Fruit fly (Drosophila melanogaster) whole organism, embryonic: ENCODE measurements around the gene CG7912.

Experiments
- Ada2b ChIP-seq: fragments of 200-800 bp; sonication (Bioruptor generic); IDR thresholded peaks from 2 replicates; pipeline ENCODE4 v1.3.6; 2022; ENCODE audit warnings: missing biosample characterization, missing genetic modification characterization
- Aef1 ChIP-seq: fragments of 200-800 bp; sonication (Bioruptor generic); IDR thresholded peaks from 3 replicates; pipeline ENCODE4 v1.3.6; 2022; ENCODE audit warnings: missing biosample characterization, missing genetic modification characterization
- CG10321 ChIP-seq: fragments of 200-800 bp; sonication (Bioruptor generic); IDR thresholded peaks from 2 replicates; pipeline ENCODE4 v1.3.6; 2022; ENCODE audit warnings: missing biosample characterization, missing genetic modification characterization
- CG10431 ChIP-seq: fragments of 200-800 bp; sonication (Bioruptor generic); optimal IDR thresholded peaks from 3 replicates; lab custom pipeline; 2018; ENCODE audit warnings: missing biosample characterization, mild to moderate bottlenecking, missing genetic modification characterization
- CG10543 ChIP-seq: fragments of 200-800 bp; sonication (Bioruptor generic); optimal IDR thresholded peaks from 3 replicates; lab custom pipeline; 2017; ENCODE audit warnings: missing biosample characterization, mild to moderate bottlenecking, missing genetic modification characterization, moderate library complexity
- CG11695 ChIP-seq: fragments of 200-800 bp; sonication (Bioruptor generic); IDR thresholded peaks from 3 replicates; pipeline ENCODE4 v1.3.6; 2022; ENCODE audit warnings: missing biosample characterization, missing genetic modification characterization
- CG14441 ChIP-seq: fragments of 200-800 bp; sonication (Bioruptor generic); IDR thresholded peaks from 2 replicates; pipeline ENCODE4 v1.3.6; 2022; ENCODE audit warnings: missing biosample characterization, missing genetic modification characterization
- CG14710 ChIP-seq: fragments of 200-800 bp; sonication (Bioruptor generic); optimal IDR thresholded peaks from 3 replicates; lab custom pipeline; 2019; ENCODE audit warnings: missing biosample characterization, mild to moderate bottlenecking, missing genetic modification characterization, moderate library complexity
- CG1602 ChIP-seq: fragments of 200-800 bp; sonication (Bioruptor generic); optimal IDR thresholded peaks from 3 replicates; lab custom pipeline; 2016; ENCODE audit warnings: missing biosample characterization, missing genetic modification characterization
- CG1603 ChIP-seq: fragments of 200-800 bp; sonication (Bioruptor generic); optimal IDR thresholded peaks from 2 replicates; lab custom pipeline; 2019; ENCODE audit warnings: missing biosample characterization, mild to moderate bottlenecking, missing genetic modification characterization, moderate library complexity
- CG1647 ChIP-seq: fragments of 200-800 bp; sonication (Bioruptor generic); optimal IDR thresholded peaks from 3 replicates; lab custom pipeline; 2016; ENCODE audit warnings: missing biosample characterization, missing genetic modification characterization
- CG17186 ChIP-seq: fragments of 200-800 bp; sonication (Bioruptor generic); optimal IDR thresholded peaks from 3 replicates; lab custom pipeline; 2017; ENCODE audit warnings: missing biosample characterization, missing genetic modification reagents, missing genetic modification characterization
- CG31441 ChIP-seq: fragments of 200-800 bp; sonication (Bioruptor generic); IDR thresholded peaks from 2 replicates; pipeline ENCODE4 v1.3.6; 2022; ENCODE audit warnings: missing biosample characterization, missing genetic modification characterization
- CG3163 ChIP-seq: fragments of 200-800 bp; sonication (Bioruptor generic); optimal IDR thresholded peaks from 3 replicates; lab custom pipeline; 2016; ENCODE audit warnings: missing biosample characterization, missing genetic modification characterization
- CG7556 ChIP-seq: fragments of 200-800 bp; sonication (Bioruptor generic); optimal IDR thresholded peaks from 2 replicates; lab custom pipeline; 2017; ENCODE audit warnings: missing biosample characterization, mild to moderate bottlenecking, missing genetic modification characterization
- CG7786 ChIP-seq: fragments of 200-800 bp; sonication (Bioruptor generic); optimal IDR thresholded peaks from 2 replicates; lab custom pipeline; 2016; ENCODE audit warnings: missing biosample characterization, missing genetic modification characterization
- CG7928 ChIP-seq: fragments of 200-800 bp; sonication (Bioruptor generic); optimal IDR thresholded peaks from 2 replicates; lab custom pipeline; 2017; ENCODE audit warnings: missing biosample characterization, mild to moderate bottlenecking, missing genetic modification characterization
- CG8478 ChIP-seq: fragments of >200 bp; optimal IDR thresholded peaks from 2 replicates; lab custom pipeline; 2018
- D ChIP-seq, 2 experiments: fragments of 200-800 bp in 1 of 2; fragments of >200 bp in 1 of 2; sonication (Bioruptor generic) in 1 of 2; optimal IDR thresholded peaks; 2 replicates in 1 of 2; 3 replicates in 1 of 2; lab custom pipeline; 2017; ENCODE audit warnings: mild to moderate bottlenecking in 1 of 2, missing biosample characterization in 1 of 2, missing genetic modification characterization in 1 of 2, missing genetic modification reagents in 1 of 2
- Dip2 ChIP-seq: fragments of 200-800 bp; sonication (Bioruptor generic); IDR thresholded peaks from 2 replicates; pipeline ENCODE4 v1.3.6; 2022; ENCODE audit warnings: missing biosample characterization, missing genetic modification characterization
- Drgx ChIP-seq: fragments of 200-800 bp; sonication (Bioruptor generic); IDR thresholded peaks from 2 replicates; pipeline ENCODE4 v1.3.6; 2022; ENCODE audit warnings: missing biosample characterization, missing genetic modification characterization
- E2f1 ChIP-seq: fragments of 200-800 bp; sonication (Bioruptor generic); IDR thresholded peaks from 2 replicates; pipeline ENCODE4 v1.3.6; 2022; ENCODE audit warnings: missing biosample characterization, missing genetic modification characterization
- Elba2 ChIP-seq: fragments of 200-800 bp; sonication (Bioruptor generic); optimal IDR thresholded peaks from 3 replicates; lab custom pipeline; 2016; ENCODE audit warnings: missing biosample characterization, missing genetic modification characterization
- HLH3B ChIP-seq: fragments of 200-800 bp; sonication (Bioruptor generic); IDR thresholded peaks from 2 replicates; pipeline ENCODE4 v1.3.6; 2022; ENCODE audit warnings: missing biosample characterization, missing genetic modification characterization
- NC2β ChIP-seq: fragments of 200-800 bp; sonication (Bioruptor generic); optimal IDR thresholded peaks from 2 replicates; lab custom pipeline; 2016; ENCODE audit warnings: missing biosample characterization, missing genetic modification characterization
- Oli ChIP-seq: fragments of 200-800 bp; sonication (Bioruptor generic); optimal IDR thresholded peaks from 2 replicates; lab custom pipeline; 2018; ENCODE audit warnings: missing biosample characterization, mild to moderate bottlenecking, missing genetic modification characterization, moderate library complexity
- Sox102F ChIP-seq: fragments of 200-800 bp; sonication (Bioruptor generic); optimal IDR thresholded peaks from 2 replicates; lab custom pipeline; 2018; ENCODE audit warnings: missing biosample characterization, mild to moderate bottlenecking, missing genetic modification characterization, moderate library complexity
- Sry-β ChIP-seq: fragments of 200-800 bp; sonication (Bioruptor generic); optimal IDR thresholded peaks from 2 replicates; lab custom pipeline; 2018; ENCODE audit warnings: missing biosample characterization, mild to moderate bottlenecking, missing genetic modification characterization, moderate library complexity
- Xbp1 ChIP-seq: fragments of 200-800 bp; sonication (Bioruptor generic); optimal IDR thresholded peaks from 3 replicates; lab custom pipeline; 2016; ENCODE audit warnings: missing biosample characterization, mild to moderate bottlenecking, missing genetic modification characterization
- YL-1 ChIP-seq: fragments of 200-800 bp; sonication (Bioruptor generic); optimal IDR thresholded peaks from 3 replicates; lab custom pipeline; 2017; ENCODE audit warnings: missing biosample characterization, mild to moderate bottlenecking, missing genetic modification characterization
- ase ChIP-seq: fragments of 200-800 bp; sonication (Bioruptor generic); IDR thresholded peaks from 3 replicates; pipeline ENCODE4 v1.3.6; 2022; ENCODE audit warnings: missing biosample characterization, missing genetic modification characterization
- bsh ChIP-seq, 2 experiments: fragments of 200-800 bp; sonication (Bioruptor generic); optimal IDR thresholded peaks; 2 replicates each; lab custom pipeline; 2017 to 2018; ENCODE audit warnings: mild to moderate bottlenecking in 2 of 2, missing biosample characterization in 2 of 2, missing genetic modification characterization in 2 of 2, moderate library complexity in 1 of 2
- cad ChIP-seq: fragments of >200 bp; optimal IDR thresholded peaks from 2 replicates; lab custom pipeline; 2017; ENCODE audit warnings: missing biosample characterization, missing genetic modification characterization
- chn ChIP-seq: fragments of 200-800 bp; sonication (Bioruptor generic); optimal IDR thresholded peaks from 2 replicates; lab custom pipeline; 2016; ENCODE audit warnings: missing biosample characterization, missing genetic modification characterization
- da ChIP-seq: fragments of 200-800 bp; sonication (Bioruptor generic); optimal IDR thresholded peaks from 2 replicates; lab custom pipeline; 2016; ENCODE audit warnings: missing biosample characterization, missing genetic modification characterization
- fd96Cb ChIP-seq: fragments of 200-800 bp; sonication (Bioruptor generic); optimal IDR thresholded peaks from 2 replicates; lab custom pipeline; 2018; ENCODE audit warnings: missing biosample characterization, mild to moderate bottlenecking, missing genetic modification characterization, moderate library complexity
- fru ChIP-seq: fragments of >200 bp; optimal IDR thresholded peaks from 2 replicates; lab custom pipeline; 2017
- ken ChIP-seq: fragments of 200-800 bp; sonication (Bioruptor generic); IDR thresholded peaks from 3 replicates; pipeline ENCODE4 v1.3.6; 2022; ENCODE audit warnings: missing biosample characterization, missing genetic modification characterization
- knrl ChIP-seq: fragments of 200-800 bp; sonication (Bioruptor generic); IDR thresholded peaks from 3 replicates; pipeline ENCODE4 v1.3.6; 2022; ENCODE audit warnings: missing biosample characterization, missing genetic modification characterization; ENCODE audit not compliant: partially characterized antibody
- lov ChIP-seq, 2 experiments: fragments of 200-800 bp in 1 of 2; fragments of >200 bp in 1 of 2; sonication (Bioruptor generic) in 1 of 2; IDR thresholded peaks in 1 of 2; optimal IDR thresholded peaks in 1 of 2; 2 replicates in 1 of 2; 3 replicates in 1 of 2; pipeline versions ENCODE4 v1.3.6 to Lab custom; 2017 to 2022; ENCODE audit warnings: missing biosample characterization in 1 of 2, missing genetic modification characterization in 1 of 2
- nom ChIP-seq: fragments of 200-800 bp; sonication (Bioruptor generic); optimal IDR thresholded peaks from 2 replicates; lab custom pipeline; 2017; ENCODE audit warnings: missing biosample characterization, missing genetic modification characterization, mild to moderate bottlenecking, moderate library complexity, missing genetic modification reagents
- prd ChIP-seq, 3 experiments: fragments of >200 bp in 2 of 3; fragments of 200-800 bp in 1 of 3; sonication (Bioruptor generic) in 1 of 3; optimal IDR thresholded peaks in 2 of 3; IDR thresholded peaks in 1 of 3; 2 replicates in 2 of 3; 3 replicates in 1 of 3; pipeline versions ENCODE4 v1.3.6 to Lab custom; 2017 to 2022; ENCODE audit warnings: missing biosample characterization in 1 of 3, missing genetic modification characterization in 1 of 3
- pum ChIP-seq: fragments of 200-800 bp; sonication (Bioruptor generic); optimal IDR thresholded peaks from 2 replicates; lab custom pipeline; 2016; ENCODE audit warnings: missing biosample characterization, missing genetic modification characterization
- row ChIP-seq: fragments of 200-800 bp; sonication (Bioruptor generic); IDR thresholded peaks from 3 replicates; pipeline ENCODE4 v1.3.6; 2022; ENCODE audit warnings: missing biosample characterization, missing genetic modification characterization
- sens ChIP-seq: fragments of 200-800 bp; sonication (Bioruptor generic); peaks from one replicate; lab custom pipeline; 2016; ENCODE audit warnings: missing biosample characterization, missing genetic modification characterization
- sob ChIP-seq: fragments of 200-800 bp; sonication (Bioruptor generic); IDR thresholded peaks from 2 replicates; pipeline ENCODE4 v1.3.6; 2022; ENCODE audit warnings: missing biosample characterization, missing genetic modification characterization
- tll ChIP-seq, 2 experiments: fragments of 200-800 bp in 1 of 2; fragments of >200 bp in 1 of 2; sonication (Bioruptor generic) in 1 of 2; optimal IDR thresholded peaks; 2 replicates each; lab custom pipeline; 2017 to 2019; ENCODE audit warnings: missing biosample characterization in 2 of 2, missing genetic modification characterization in 2 of 2, mild to moderate bottlenecking in 1 of 2, moderate library complexity in 1 of 2
- ttk ChIP-seq: fragments of 200-800 bp; sonication (Bioruptor generic); IDR thresholded peaks from 2 replicates; pipeline ENCODE4 v2.1.2; 2022; ENCODE audit warnings: missing biosample characterization, missing genetic modification characterization

Gene CG7912

dm6 chr3R:29982027-29982426 lies 27.0 kb downstream of the CG7912 start (continued):
- TF ChIP-seq lov (optimal IDR thresholded peaks at IDR 0.05; lab: Kevin White, UChicago) (no peak), lov (GFP tag; IDR thresholded peaks at IDR 0.05; lab: Robert Waterston, UW) (0 out of 3 replicates have a peak, but pooled peaks have one; percentile 43), Xbp1 (peak; percentile 16), prd (optimal IDR thresholded peaks at IDR 0.05; lab: Kevin White, UChicago) (no peak), prd (GFP tag; IDR thresholded peaks at IDR 0.05; lab: Robert Waterston, UW) (peak; percentile 25; the same call in 1 of the 3 replicates), bsh (GFP tag; optimal IDR thresholded peaks at IDR 0.05; lab: Kevin White, UChicago) (peak in 1 of 2 experiments; percentile 34), fd96Cb (tag; lab: Kevin White, UChicago) (no peak), CG14441 (0 out of 2 replicates have a peak, but pooled peaks have one; percentile 38), Oli (tag; lab: Kevin White, UChicago) (peak; percentile 5), Dip2 (no peak), CG17186 (GFP tag; lab: Kevin White, UChicago) (no peak), Sox102F (GFP tag; lab: Kevin White, UChicago) (peak; percentile 41), ttk (0 out of 2 replicates have a peak, but pooled peaks have one; percentile 7), CG1603 (peak; percentile 0), CG14710 (no peak), sob (GFP tag; lab: Robert Waterston, UW) (no peak), CG11695 (GFP tag; lab: Robert Waterston, UW) (0 out of 3 replicates have a peak, but pooled peaks have one; percentile 13), CG7786 (GFP tag; lab: Kevin White, UChicago) (no peak), ken (GFP tag; lab: Robert Waterston, UW) (0 out of 3 replicates have a peak, but pooled peaks have one; percentile 33), CG7556 (GFP tag; lab: Kevin White, UChicago) (no peak), HLH3B (GFP tag; lab: Robert Waterston, UW) (peak; percentile 32; the same call in 1 of the 2 replicates)

dm6 chr3R:29981479-29981878 lies 27.5 kb downstream of the CG7912 start:
- TF ChIP-seq CG31441 (GFP tag; lab: Robert Waterston, UW): no peak
- TF ChIP-seq sens (GFP tag; lab: Kevin White, UChicago): peak; percentile 7
- peak; percentile 59 for TF ChIP-seq Drgx (GFP tag; lab: Robert Waterston, UW)
- TF ChIP-seq Sox102F (GFP tag; lab: Kevin White, UChicago): peak; percentile 4
- no peak for TF ChIP-seq YL-1 (GFP tag; lab: Kevin White, UChicago)
- TF ChIP-seq Ada2b (GFP tag; lab: Robert Waterston, UW): no peak

dm6 chr3R:29978595-29978994 lies 30.4 kb downstream of the CG7912 start:
- TF ChIP-seq D (optimal IDR thresholded peaks at IDR 0.05; lab: Kevin White, UChicago): no peak
- no peak for TF ChIP-seq D (GFP tag; optimal IDR thresholded peaks at IDR 0.05; lab: Kevin White, UChicago)
- TF ChIP-seq CG1602 (GFP tag; lab: Kevin White, UChicago): no peak
- no peak for TF ChIP-seq NC2β
- no peak for TF ChIP-seq fru (lab: Kevin White, UChicago)
- no peak for TF ChIP-seq CG1647 (GFP tag; lab: Kevin White, UChicago)
- TF ChIP-seq ase (GFP tag; lab: Robert Waterston, UW): no peak
- no peak for TF ChIP-seq Aef1 (GFP tag; lab: Robert Waterston, UW)
- no peak for TF ChIP-seq tll (GFP tag; optimal IDR thresholded peaks at IDR 0.05; lab: Kevin White, UChicago)
- TF ChIP-seq pum (GFP tag; lab: Kevin White, UChicago): no peak
- TF ChIP-seq CG3163 (GFP tag; lab: Kevin White, UChicago): no peak
- TF ChIP-seq Elba2 (GFP tag; lab: Kevin White, UChicago): no peak
- TF ChIP-seq chn (GFP tag; lab: Kevin White, UChicago): no peak
- TF ChIP-seq E2f1 (GFP tag; lab: Robert Waterston, UW): peak; percentile 48; the same call in 1 of the 2 replicates
- no peak for TF ChIP-seq CG8478 (lab: Kevin White, UChicago)
- TF ChIP-seq CG10543 (GFP tag; lab: Kevin White, UChicago): no peak
- TF ChIP-seq nom (GFP tag; lab: Kevin White, UChicago): no peak
- TF ChIP-seq fd96Cb (tag; lab: Kevin White, UChicago): peak; percentile 21
- TF ChIP-seq CG10431: no peak
- no peak for TF ChIP-seq CG10321 (GFP tag; lab: Robert Waterston, UW)
- peak; percentile 56; the same call in 2 of the 3 replicates for TF ChIP-seq row (GFP tag; lab: Robert Waterston, UW)
- TF ChIP-seq Sry-β (GFP tag; lab: Kevin White, UChicago): no peak
- no peak for TF ChIP-seq CG7928
- no peak for TF ChIP-seq da (GFP tag; lab: Kevin White, UChicago)
- TF ChIP-seq knrl (GFP tag; lab: Robert Waterston, UW): no peak
- no peak for TF ChIP-seq cad (GFP tag; lab: Kevin White, UChicago)
